Worm (Caenorhabditis elegans) whole organism, late embryonic: ENCODE measurements around the gene nep-23.
"Not testable (repeated sequence)": the region's sequence is repeated elsewhere in the genome, so short reads cannot be mapped to it uniquely, and the experiment has no call there.

Experiments
- K09A11.1 ChIP-seq: sonication (generic microtip); optimal IDR thresholded peaks from 2 replicates; lab custom pipeline; 2017; ENCODE audit warnings: antibody characterized with exemption, mild to moderate bottlenecking, missing genetic modification characterization, missing compliant biosample characterization; ENCODE audit not compliant: insufficient read depth
- T23F11.4 ChIP-seq: fragments of 200-800 bp; sonication (Bioruptor generic); optimal IDR thresholded peaks from 2 replicates; lab custom pipeline; 2018; ENCODE audit warnings: mild to moderate bottlenecking, missing genetic modification characterization, missing compliant biosample characterization
- Y22D7AL.16 ChIP-seq: sonication (generic microtip); optimal IDR thresholded peaks from 2 replicates; lab custom pipeline; 2016; ENCODE audit warnings: missing genetic modification characterization, missing compliant biosample characterization
- ama-1 ChIP-seq: fragments of 150-350 bp; optimal IDR thresholded peaks from 2 replicates; lab custom pipeline; 2014
- ceh-14 ChIP-seq: sonication (generic microtip); optimal IDR thresholded peaks from 2 replicates; lab custom pipeline; 2016; ENCODE audit warnings: missing genotype, missing genetic modification characterization, missing compliant biosample characterization
- ceh-18 ChIP-seq: sonication (generic microtip); optimal IDR thresholded peaks from 2 replicates; lab custom pipeline; 2016; ENCODE audit warnings: missing genetic modification characterization, missing compliant biosample characterization
- ceh-19 ChIP-seq: fragments of 200-800 bp; sonication (Bioruptor generic); optimal IDR thresholded peaks from 2 replicates; lab custom pipeline; 2018; ENCODE audit warnings: mild to moderate bottlenecking, missing genetic modification characterization, missing compliant biosample characterization
- ceh-22 ChIP-seq: sonication (generic microtip); optimal IDR thresholded peaks from 2 replicates; lab custom pipeline; 2017; ENCODE audit warnings: missing biosample characterization, missing genetic modification characterization
- ceh-31 ChIP-seq: sonication (generic microtip); optimal IDR thresholded peaks from 2 replicates; lab custom pipeline; 2016; ENCODE audit warnings: missing genetic modification characterization, missing compliant biosample characterization
- ceh-48 ChIP-seq: sonication (generic microtip); optimal IDR thresholded peaks from 2 replicates; lab custom pipeline; 2016; ENCODE audit warnings: missing genetic modification characterization, inconsistent platforms, missing compliant biosample characterization
- che-1 ChIP-seq: sonication (generic microtip); optimal IDR thresholded peaks from 2 replicates; lab custom pipeline; 2016; ENCODE audit warnings: mild to moderate bottlenecking, missing genetic modification characterization, missing compliant biosample characterization
- dmd-4 ChIP-seq: sonication (generic microtip); optimal IDR thresholded peaks from 2 replicates; lab custom pipeline; 2016; ENCODE audit warnings: borderline replicate concordance, missing genetic modification characterization, missing compliant biosample characterization
- dve-1 ChIP-seq: sonication (generic microtip); optimal IDR thresholded peaks from 2 replicates; lab custom pipeline; 2017; ENCODE audit warnings: antibody characterized with exemption, mild to moderate bottlenecking, missing genetic modification characterization, missing compliant biosample characterization
- elt-4 ChIP-seq: sonication (generic microtip); optimal IDR thresholded peaks from 2 replicates; lab custom pipeline; 2016; ENCODE audit warnings: missing genetic modification characterization, missing compliant biosample characterization
- ets-4 ChIP-seq: sonication (generic microtip); optimal IDR thresholded peaks from 2 replicates; lab custom pipeline; 2016; ENCODE audit warnings: missing genetic modification characterization, missing compliant biosample characterization
- eyg-1 ChIP-seq: sonication (generic microtip); optimal IDR thresholded peaks from 2 replicates; lab custom pipeline; 2016; ENCODE audit warnings: missing genotype, missing genetic modification characterization, missing compliant biosample characterization
- fax-1 ChIP-seq: sonication (generic microtip); optimal IDR thresholded peaks from 2 replicates; lab custom pipeline; 2016; ENCODE audit warnings: missing genotype, missing genetic modification characterization, missing compliant biosample characterization
- fkh-10 ChIP-seq: fragments of 150-350 bp; optimal IDR thresholded peaks from 2 replicates; lab custom pipeline; 2014; ENCODE audit warnings: missing biosample characterization, missing genetic modification reagents, missing genetic modification characterization
- fkh-6 ChIP-seq: sonication (generic microtip); optimal IDR thresholded peaks from 2 replicates; lab custom pipeline; 2016; ENCODE audit warnings: missing genetic modification characterization, missing compliant biosample characterization
- hlh-6 ChIP-seq: sonication (generic microtip); optimal IDR thresholded peaks from 2 replicates; lab custom pipeline; 2016; ENCODE audit warnings: missing genotype, missing genetic modification characterization, missing compliant biosample characterization
- hlh-8 ChIP-seq: sonication (generic microtip); optimal IDR thresholded peaks from 2 replicates; lab custom pipeline; 2016; ENCODE audit warnings: missing genotype, missing genetic modification characterization, missing compliant biosample characterization
- lim-6 ChIP-seq: sonication (generic microtip); optimal IDR thresholded peaks from 2 replicates; lab custom pipeline; 2016; ENCODE audit warnings: missing genetic modification characterization, missing compliant biosample characterization
- lin-11 ChIP-seq: fragments of 200-800 bp; sonication (Bioruptor generic); optimal IDR thresholded peaks from 2 replicates; lab custom pipeline; 2018; ENCODE audit warnings: mild to moderate bottlenecking, missing genetic modification characterization, missing compliant biosample characterization
- nfya-1 ChIP-seq: sonication (generic microtip); optimal IDR thresholded peaks from 2 replicates; lab custom pipeline; 2017; ENCODE audit warnings: missing genetic modification characterization, mild to moderate bottlenecking, missing compliant biosample characterization, antibody characterized with exemption, moderate library complexity
- nhr-11 ChIP-seq: fragments of 150-350 bp; optimal IDR thresholded peaks from 2 replicates; lab custom pipeline; 2014; ENCODE audit warnings: missing biosample characterization, missing genetic modification characterization
- nhr-232 ChIP-seq: sonication (generic microtip); optimal IDR thresholded peaks from 2 replicates; lab custom pipeline; 2016; ENCODE audit warnings: missing genetic modification characterization, missing compliant biosample characterization
- npax-4 ChIP-seq: sonication (generic microtip); optimal IDR thresholded peaks from 2 replicates; lab custom pipeline; 2016; ENCODE audit warnings: missing genetic modification characterization, missing compliant biosample characterization
- odd-2 ChIP-seq: sonication (generic microtip); optimal IDR thresholded peaks from 2 replicates; lab custom pipeline; 2017; ENCODE audit warnings: antibody characterized with exemption, mild to moderate bottlenecking, missing genetic modification characterization, missing compliant biosample characterization
- pha-2 ChIP-seq: sonication (generic microtip); optimal IDR thresholded peaks from 2 replicates; lab custom pipeline; 2017; ENCODE audit warnings: mild to moderate bottlenecking, missing genetic modification characterization, missing compliant biosample characterization
- pqm-1 ChIP-seq: sonication (generic microtip); optimal IDR thresholded peaks from 2 replicates; lab custom pipeline; 2016; ENCODE audit warnings: missing genetic modification characterization, missing compliant biosample characterization
- pros-1 ChIP-seq: fragments of 150-350 bp; optimal IDR thresholded peaks from 2 replicates; lab custom pipeline; 2014; ENCODE audit warnings: missing biosample characterization, missing genetic modification reagents, missing genetic modification characterization
- ref-2 ChIP-seq: sonication (generic microtip); optimal IDR thresholded peaks from 2 replicates; lab custom pipeline; 2016; ENCODE audit warnings: missing genetic modification characterization, missing compliant biosample characterization
- sdc-2 ChIP-seq: sonication (generic microtip); optimal IDR thresholded peaks from 2 replicates; lab custom pipeline; 2016; ENCODE audit warnings: missing genotype, missing genetic modification characterization, missing compliant biosample characterization
- sox-2 ChIP-seq: fragments of 200-800 bp; sonication (Bioruptor generic); IDR thresholded peaks from 2 replicates; pipeline ENCODE4 v1.3.6; 2022; ENCODE audit warnings: missing genetic modification reagents, missing genetic modification characterization, missing compliant biosample characterization
- sox-4 ChIP-seq: sonication (generic microtip); optimal IDR thresholded peaks from 2 replicates; lab custom pipeline; 2017; ENCODE audit warnings: mild to moderate bottlenecking, missing genetic modification characterization, inconsistent platforms, missing compliant biosample characterization
- tbx-2 ChIP-seq: sonication (generic microtip); optimal IDR thresholded peaks from 2 replicates; lab custom pipeline; 2016; ENCODE audit warnings: missing genetic modification characterization, missing compliant biosample characterization
- unc-42 ChIP-seq: sonication (generic microtip); optimal IDR thresholded peaks from 2 replicates; lab custom pipeline; 2016; ENCODE audit warnings: missing genotype, missing genetic modification characterization, missing compliant biosample characterization
- unc-55 ChIP-seq: sonication (generic microtip); optimal IDR thresholded peaks from 2 replicates; lab custom pipeline; 2017; ENCODE audit warnings: missing biosample characterization, missing genetic modification reagents, missing genetic modification characterization

Gene nep-23

DNA sequence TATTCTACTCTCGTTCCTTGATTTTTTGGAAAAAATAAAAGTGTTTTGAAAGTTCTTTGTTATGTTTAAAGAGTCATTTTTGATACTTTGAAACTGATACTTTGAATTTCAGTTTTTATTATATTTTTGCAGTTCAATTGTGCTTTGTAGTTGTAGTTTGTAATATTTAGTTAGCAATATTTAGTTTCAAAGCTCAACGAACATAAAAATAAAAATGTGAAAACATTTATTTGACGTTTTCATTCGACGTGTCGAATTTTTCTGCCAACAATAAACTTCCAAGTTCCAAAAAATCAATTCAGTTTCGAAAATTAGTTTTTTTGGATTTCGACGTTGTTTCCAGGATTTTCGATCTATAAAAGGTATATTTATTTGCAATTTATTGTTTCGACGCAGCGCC lies at the start of gene nep-23:
TSS of gene nep-23 (plus strand) at position 301 of the 400 bp plus-strand sequence.
- TF ChIP-seq dve-1 (no peak), K09A11.1 (tag; lab: Kevin White, UChicago) (no peak), ceh-18 (tag; lab: Kevin White, UChicago) (no peak), pha-2 (tag; lab: Kevin White, UChicago) (no peak), Y22D7AL.16 (tag; lab: Kevin White, UChicago) (no peak), sox-2 (no peak), lim-6 (tag; lab: Kevin White, UChicago) (no peak), elt-4 (tag; lab: Kevin White, UChicago) (no peak), ref-2 (tag; lab: Kevin White, UChicago) (no peak)
- TF ChIP-seq, all 69 proteins: peak for 0

DNA sequence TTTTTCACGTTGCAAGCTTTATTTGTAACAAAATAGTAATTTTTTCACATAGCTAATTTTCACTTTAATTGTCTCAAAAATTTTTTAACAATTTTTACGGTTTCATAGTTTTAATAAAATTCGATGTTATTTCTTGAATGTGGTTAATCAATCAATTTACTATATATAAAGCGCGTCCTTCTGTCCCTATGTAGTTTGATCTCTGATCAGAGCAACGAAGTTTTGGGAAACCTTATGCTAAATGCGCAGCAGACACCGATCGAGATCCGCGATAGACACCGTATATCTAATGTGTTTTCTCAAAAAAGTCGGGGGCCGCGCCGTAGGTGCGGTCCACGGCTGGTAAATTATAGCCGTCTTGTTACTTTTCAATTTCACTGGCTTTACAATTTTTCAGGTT lies 31.6 kb upstream of the nep-23 start:
- no peak for TF ChIP-seq nhr-232
- no peak for TF ChIP-seq unc-42 (tag; lab: Kevin White, UChicago)
- no peak for TF ChIP-seq dmd-4
- TF ChIP-seq pqm-1 (tag; lab: Kevin White, UChicago): no peak
- TF ChIP-seq hlh-8 (tag; lab: Kevin White, UChicago): no peak
- no peak for TF ChIP-seq K09A11.1 (tag; lab: Kevin White, UChicago)
- TF ChIP-seq unc-55 (GFP tag; lab: Kevin White, UChicago): no peak
- TF ChIP-seq ceh-18 (tag; lab: Kevin White, UChicago): no peak
- no peak for TF ChIP-seq eyg-1 (tag; lab: Kevin White, UChicago)
- no peak for TF ChIP-seq nhr-11 (tag; lab: Kevin White, UChicago)
- no peak for TF ChIP-seq sdc-2
- TF ChIP-seq fkh-10 (GFP tag; lab: Kevin White, UChicago): no peak

DNA sequence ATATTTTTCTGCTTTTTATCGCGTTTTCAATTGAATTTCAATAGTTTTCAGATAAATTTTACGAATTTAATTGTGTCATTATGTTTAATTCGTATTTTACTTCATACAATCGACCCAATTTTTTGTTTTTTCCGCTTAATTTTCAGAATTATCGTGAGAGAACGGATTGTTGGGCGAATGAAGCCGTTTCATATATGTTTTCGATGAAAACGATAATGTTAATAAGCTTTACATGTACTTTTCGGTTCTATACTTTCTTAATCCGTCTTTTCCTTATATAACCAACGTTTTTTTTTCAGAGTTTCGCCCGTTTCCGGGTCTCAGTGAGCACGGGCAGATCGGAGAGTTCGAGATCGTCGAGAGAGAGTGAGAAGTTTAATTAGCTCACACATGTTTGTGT lies 24.9 kb upstream of the nep-23 start, which contains the start of gene T06A10.2:
TSS of gene T06A10.2 (plus strand) at position 301 of the 400 bp plus-strand sequence.
- TF ChIP-seq tbx-2 (tag; lab: Kevin White, UChicago); ceh-31; unc-42 (tag; lab: Kevin White, UChicago): not testable (repeated sequence)

DNA sequence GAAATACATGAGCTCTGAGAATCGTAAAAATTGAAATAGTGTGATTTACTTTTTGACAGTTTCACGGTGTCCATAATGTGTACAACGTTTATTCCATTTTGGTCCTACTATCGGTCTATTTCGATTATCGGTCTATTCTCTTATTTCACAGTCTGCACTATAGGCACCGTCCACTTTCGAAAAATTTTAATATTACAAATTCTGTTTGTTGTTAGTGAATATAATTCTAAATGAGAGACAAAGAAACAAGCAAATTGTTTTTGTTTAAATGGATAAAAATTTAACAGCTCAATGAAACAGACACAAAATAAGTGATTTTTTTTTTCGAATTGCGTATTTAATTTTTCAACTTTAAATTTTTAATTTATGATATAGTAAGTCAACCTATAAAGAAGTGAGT lies 21.9 kb upstream of the nep-23 start:
- TF ChIP-seq npax-4 (tag; lab: Kevin White, UChicago): no peak
- TF ChIP-seq ets-4 (tag; lab: Kevin White, UChicago): no peak
- no peak for TF ChIP-seq tbx-2 (tag; lab: Kevin White, UChicago)

DNA sequence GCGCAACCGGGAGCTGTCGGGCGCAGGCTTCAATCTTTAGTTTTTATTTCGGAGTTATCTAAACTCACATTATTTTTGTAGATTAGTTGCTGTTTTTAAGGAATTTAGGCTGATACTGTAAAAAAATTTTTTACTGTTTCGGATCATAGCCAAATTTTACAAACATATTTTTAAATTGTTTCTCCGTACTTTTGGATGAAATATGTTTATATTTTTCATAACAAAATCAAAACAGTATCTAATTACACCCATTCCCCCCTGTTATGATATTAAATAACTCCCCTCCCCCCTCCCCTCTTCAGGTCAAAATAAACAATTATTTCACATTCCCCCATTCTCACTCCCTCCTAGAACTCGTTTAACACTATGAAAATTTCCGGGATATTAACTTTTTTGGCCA lies 4.4 kb upstream of the nep-23 start, which contains the start of gene Y116A8C.3:
TSS of gene Y116A8C.3 (plus strand) at position 301 of the 400 bp plus-strand sequence.
- TF ChIP-seq sox-2 (no peak), npax-4 (tag; lab: Kevin White, UChicago) (no peak), hlh-6 (tag; lab: Kevin White, UChicago) (no peak), fkh-10 (GFP tag; lab: Kevin White, UChicago) (no peak), sox-4 (tag; lab: Kevin White, UChicago) (no peak), T23F11.4 (GFP tag; lab: Kevin White, UChicago) (no peak)

DNA sequence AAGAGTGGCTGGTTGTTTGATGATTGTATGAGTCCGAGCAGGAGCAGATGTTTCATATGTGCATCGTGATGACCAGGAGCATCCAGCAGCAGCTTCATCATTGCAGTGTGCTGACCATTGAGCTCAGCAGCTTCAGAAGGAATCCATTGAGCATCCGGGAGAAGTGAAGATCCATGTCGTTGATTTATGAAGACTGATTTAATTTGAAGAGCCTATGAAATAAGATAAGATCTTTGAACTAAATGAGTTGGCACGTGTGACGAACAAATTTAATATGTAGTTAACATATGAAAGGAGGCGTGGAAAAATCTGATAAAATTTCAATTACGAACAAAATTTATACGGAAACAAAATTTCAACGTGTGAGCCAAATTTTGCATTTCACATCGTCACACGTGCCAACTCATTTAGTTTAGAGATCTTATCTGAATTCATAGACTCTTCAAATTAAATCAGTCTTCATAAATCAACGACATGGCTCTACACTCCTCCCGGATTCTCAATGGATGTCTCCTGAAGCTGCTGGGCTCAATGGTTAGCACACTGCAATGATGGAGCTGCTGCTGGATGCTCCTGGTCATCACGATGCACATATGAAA lies 2.2 kb upstream of the nep-23 start, which contains the start of the genes Y116A8C.469 and Y116A8C.468:
TSS of gene Y116A8C.469 (minus strand) at position 101 of the 599 bp plus-strand sequence.
TSS of gene Y116A8C.468 (plus strand) at position 549 of the 599 bp plus-strand sequence.
- no peak for TF ChIP-seq fax-1 (tag; lab: Kevin White, UChicago)
- TF ChIP-seq che-1 (tag; lab: Kevin White, UChicago): no peak
- TF ChIP-seq dve-1: no peak
- TF ChIP-seq fkh-6 (tag; lab: Kevin White, UChicago): no peak
- TF ChIP-seq pros-1 (tag; lab: Kevin White, UChicago): no peak
- no peak for TF ChIP-seq tbx-2 (tag; lab: Kevin White, UChicago)
- no peak for TF ChIP-seq ceh-48 (tag; lab: Kevin White, UChicago)
- TF ChIP-seq odd-2 (tag; lab: Kevin White, UChicago): no peak
- no peak for TF ChIP-seq ama-1
- TF ChIP-seq nfya-1: no peak
- no peak for TF ChIP-seq ceh-18 (tag; lab: Kevin White, UChicago)
- no peak for TF ChIP-seq ceh-19
- TF ChIP-seq ceh-22 (tag; lab: Kevin White, UChicago): no peak
- no peak for TF ChIP-seq lin-11
- TF ChIP-seq sox-4 (tag; lab: Kevin White, UChicago): no peak
- TF ChIP-seq ceh-14 (tag; lab: Kevin White, UChicago): no peak
- no peak for TF ChIP-seq eyg-1 (tag; lab: Kevin White, UChicago)
- TF ChIP-seq unc-42 (tag; lab: Kevin White, UChicago): no peak
